Fruit fly (Drosophila melanogaster): ENCODE measurements around the gene CG14866.

The CG14866 gene

dm6 chr3R:15290642-15291118 lies 25.6 kb upstream of the CG14866 start, which contains the start of gene CG45218:
TSS of gene CG45218 (minus strand) at chr3R:15290799.
- peak; percentile 51 for TF ChIP-seq noc (tag; optimal IDR thresholded peaks at IDR 0.05)

DNA sequence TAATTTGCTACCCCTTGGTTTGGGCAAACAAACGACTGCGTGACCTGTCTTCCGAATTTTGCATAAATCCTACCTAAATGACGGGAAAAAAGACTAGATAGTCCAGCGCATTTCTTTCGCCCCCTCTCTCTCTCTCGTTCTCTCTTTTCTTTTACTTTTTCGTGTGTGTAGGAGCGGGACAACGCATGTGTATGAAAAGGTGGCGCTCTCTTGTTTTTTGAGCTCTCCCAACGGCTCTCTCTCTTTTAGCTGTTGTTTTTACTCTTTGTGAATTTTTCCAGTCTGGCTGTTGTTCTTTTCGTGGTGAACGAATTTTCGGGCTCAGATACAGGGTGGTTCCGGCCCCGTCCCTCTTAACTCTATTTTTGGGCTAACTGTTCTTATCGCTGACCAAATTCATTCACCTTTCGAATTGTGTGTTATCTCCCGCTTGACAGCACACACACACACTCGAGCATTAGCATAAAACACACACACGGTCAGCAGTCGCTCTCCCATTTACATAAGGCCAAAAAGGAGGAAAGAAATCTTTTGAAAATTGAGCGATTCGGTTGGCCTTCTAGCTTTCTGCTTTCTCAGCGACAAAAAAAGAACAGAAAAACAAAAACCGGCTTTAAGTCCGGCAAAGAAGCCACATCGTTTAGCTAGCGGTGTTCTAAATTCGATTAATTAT lies 24.6 kb upstream of the CG14866 start:
- TF ChIP-seq noc (tag; optimal IDR thresholded peaks at IDR 0.05) = peak; percentile 23

DNA sequence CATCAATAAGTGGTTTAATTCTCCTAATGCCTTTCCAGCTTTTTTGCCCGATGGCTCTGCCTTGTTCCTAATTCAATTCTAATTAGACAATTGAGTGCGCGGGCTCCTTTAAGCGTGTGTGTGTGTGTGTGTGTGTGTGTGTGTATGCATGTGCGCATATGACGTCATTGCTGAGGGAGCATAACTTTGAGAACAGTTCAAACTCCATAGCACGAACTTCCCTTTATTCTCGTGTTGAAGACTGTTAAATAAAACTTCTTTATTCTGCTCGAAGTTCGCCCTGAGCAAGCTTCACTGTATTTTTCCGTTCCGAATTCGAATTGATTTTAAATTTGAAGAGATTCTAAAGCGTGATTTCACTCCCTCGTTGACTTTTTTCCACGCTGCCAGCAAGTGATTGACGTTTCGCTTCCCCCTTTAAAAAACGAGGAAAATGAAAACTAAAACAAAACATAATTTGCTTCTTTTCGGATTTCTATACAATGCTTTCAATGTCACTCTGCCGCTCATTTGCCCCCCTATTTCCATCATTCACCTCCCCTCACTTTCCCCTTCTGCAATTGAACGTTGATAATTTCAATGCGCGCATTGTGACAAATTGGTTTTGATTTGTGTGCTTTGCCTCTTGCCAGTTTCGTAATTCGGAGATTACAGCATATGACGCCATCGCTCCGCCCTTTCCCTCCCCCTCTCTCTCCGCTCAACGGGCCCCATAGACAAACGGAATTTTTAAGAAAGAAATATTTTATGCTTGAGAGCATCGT lies 23.8 kb upstream of the CG14866 start:
- no peak for TF ChIP-seq noc (tag; optimal IDR thresholded peaks at IDR 0.05)

dm6 chr3R:15293005-15293877 lies 23.0 kb upstream of the CG14866 start:
- TF ChIP-seq noc (tag; optimal IDR thresholded peaks at IDR 0.05) = peak; percentile 59

dm6 chr3R:15293878-15294350 lies 22.4 kb upstream of the CG14866 start:
- TF ChIP-seq noc (tag; optimal IDR thresholded peaks at IDR 0.05) = no peak

DNA sequence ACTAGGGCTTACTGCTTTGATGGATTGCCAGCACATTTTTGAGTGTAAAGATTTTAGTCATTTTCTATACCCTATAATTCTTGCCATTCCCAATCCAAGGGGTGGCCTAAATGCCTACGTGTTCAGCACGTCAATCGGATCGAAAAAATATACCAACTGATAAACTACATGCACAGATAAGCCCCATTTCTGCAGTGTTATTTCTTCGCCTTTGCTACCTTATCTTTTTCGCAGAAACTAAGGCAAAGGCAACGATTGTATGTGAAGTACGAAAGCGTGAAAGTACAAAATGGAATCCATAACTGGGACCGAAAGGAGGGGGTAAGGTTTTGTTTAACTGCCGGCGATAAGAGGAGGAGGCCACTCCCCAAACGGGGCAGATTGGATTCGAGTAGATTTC lies 18.4 kb upstream of the CG14866 start:
- TF ChIP-seq noc (tag; optimal IDR thresholded peaks at IDR 0.05) = peak; percentile 51

DNA sequence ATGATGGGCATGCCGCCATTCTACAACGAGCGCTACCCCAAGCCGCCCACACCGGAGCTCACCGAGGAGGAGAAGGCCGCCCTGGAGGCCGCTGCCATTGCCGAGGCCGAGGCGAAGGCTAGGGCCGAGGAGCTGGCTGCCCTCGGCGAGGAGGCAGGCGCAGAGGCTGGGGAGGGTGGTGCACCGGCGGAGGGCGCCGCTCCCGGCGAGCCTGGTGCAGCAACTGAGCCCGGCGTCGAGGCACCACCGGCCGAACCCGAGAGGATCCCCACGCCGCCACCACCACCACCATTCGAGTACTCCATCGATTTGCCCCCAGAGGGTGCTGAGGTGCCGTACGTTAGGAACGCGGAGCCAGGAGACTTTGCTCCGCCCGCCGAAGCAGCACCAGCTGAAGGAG lies 11.0 kb upstream of the CG14866 start:
- no peak for TF ChIP-seq noc (tag; optimal IDR thresholded peaks at IDR 0.05)

DNA sequence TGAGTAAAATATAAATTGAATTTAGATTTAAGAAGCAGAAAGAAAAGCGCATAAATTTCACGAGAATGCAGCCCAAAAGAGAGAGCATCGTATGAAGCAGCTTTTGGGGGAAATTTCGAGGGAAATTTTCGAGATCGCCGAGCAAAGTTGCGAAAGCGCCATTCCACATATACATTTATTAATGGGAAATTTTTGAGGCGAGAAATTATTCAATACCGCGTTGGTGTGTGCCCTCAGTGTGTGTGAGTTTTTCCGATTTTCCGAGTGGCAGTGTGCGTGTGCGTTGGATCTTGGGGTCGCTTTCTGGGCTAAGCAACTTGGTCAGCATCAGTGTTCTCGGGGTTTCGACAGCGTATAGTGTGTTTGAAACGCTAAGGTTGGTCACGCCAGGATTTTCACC lies 6.3 kb upstream of the CG14866 start, which contains the start of gene Tm2:
TSS of gene Tm2 (plus strand) at position 270 of the 400 bp plus-strand sequence.
- TF ChIP-seq noc (tag; optimal IDR thresholded peaks at IDR 0.05) = no peak

DNA sequence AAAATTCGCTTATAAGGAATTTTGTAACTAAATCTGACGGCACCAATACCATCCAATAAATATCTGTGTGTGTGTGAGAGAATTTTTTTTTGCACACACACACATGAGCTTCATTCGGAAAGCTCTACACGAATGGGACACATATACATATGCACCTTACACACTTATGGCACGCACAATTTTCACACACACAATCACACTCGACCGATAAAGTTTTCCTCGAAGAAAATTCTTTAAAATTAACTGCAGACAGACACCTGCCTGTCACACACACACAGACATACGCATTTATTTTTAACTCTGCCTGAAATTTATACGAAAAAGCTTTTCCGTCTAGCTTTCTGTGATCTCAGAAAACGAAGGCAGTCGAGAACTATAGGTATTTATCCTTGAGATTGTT lies 5.6 kb upstream of the CG14866 start:
- no peak for TF ChIP-seq noc (tag; optimal IDR thresholded peaks at IDR 0.05)

- no peak for TF ChIP-seq noc (tag; optimal IDR thresholded peaks at IDR 0.05)
These were observed 2.4 kb upstream of the CG14866 start for dm6 chr3R:15313836-15314235.

DNA sequence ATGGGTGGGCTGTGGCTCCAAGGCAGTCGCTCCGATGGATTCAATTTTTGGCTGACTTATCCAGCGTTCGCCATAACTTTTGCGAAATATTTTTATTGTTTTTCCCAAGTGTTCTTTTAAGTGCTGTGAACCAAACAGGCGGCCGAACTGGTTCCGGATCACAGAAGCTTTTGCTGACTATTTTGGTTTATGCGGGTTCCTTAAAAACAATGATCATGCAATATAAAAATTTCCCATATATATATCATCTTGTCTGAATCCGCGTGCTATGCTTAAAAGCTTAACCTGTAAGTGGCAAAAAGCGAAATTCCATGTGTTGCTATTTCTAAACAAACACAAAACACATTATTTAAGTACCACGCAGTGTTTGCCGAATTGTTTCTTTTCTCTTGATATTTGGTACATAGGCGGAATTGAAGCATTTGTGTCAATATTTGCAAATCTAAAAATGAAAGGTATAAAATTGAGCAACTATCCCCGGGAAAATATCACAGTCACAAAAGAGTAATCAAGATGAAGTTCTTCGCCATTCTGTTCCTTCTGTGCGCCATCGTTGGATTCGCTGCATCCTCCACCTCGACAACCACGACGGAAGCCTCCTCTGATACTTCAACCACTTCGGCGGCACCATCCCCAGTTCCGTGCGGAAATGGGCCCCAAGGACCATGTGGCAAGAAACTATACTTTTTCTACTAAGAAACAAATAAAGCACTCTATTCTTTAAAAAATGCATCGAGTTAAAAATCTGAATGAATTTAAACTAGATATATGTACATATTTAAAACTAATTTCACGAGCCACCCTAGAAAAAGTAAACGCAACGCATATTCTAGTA lies 3.9 kb downstream of the CG14866 start, which contains the start of the genes CG6276 and CG44040:
TSS of gene CG6276 (minus strand) at position 158 of the 835 bp plus-strand sequence.
TSS of gene CG44040 (plus strand) at position 467 of the 835 bp plus-strand sequence.
- peak; percentile 62 for TF ChIP-seq noc (tag; optimal IDR thresholded peaks at IDR 0.05)

- no peak for TF ChIP-seq noc (tag; optimal IDR thresholded peaks at IDR 0.05)
These were observed 4.4 kb downstream of the CG14866 start, which contains the start of gene ear for dm6 chr3R:15320747-15321085. TSS of gene ear (plus strand) at chr3R:15320756.

- no peak for TF ChIP-seq noc (tag; optimal IDR thresholded peaks at IDR 0.05)
These were observed 12.0 kb downstream of the CG14866 start, which contains the start of the genes CG6236 and ea for dm6 chr3R:15328083-15328779. TSS of gene CG6236 (minus strand) at chr3R:15328269. TSS of gene ea (plus strand) at chr3R:15328729.

DNA sequence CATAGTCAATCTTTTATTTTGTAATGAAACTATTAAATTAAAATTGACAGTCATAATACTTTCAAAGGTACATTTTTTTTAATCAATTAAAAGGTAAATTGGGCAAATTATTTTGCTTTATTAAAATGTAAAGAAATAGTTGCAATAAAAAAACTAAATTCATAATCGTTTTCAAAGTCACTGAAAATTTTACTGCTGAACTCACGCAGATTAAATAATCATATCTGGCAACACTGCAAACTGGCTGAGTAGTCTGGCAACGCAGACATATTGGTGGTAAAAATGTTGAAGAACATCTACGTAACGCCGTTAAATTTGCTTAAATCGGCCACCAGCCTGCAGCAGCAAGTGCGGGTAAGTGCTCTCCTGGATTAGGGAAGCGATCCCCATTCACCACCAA lies 14.2 kb downstream of the CG14866 start, which contains the start of gene mRpL9:
TSS of gene mRpL9 (plus strand) at position 267 of the 400 bp plus-strand sequence.
- no peak for TF ChIP-seq noc (tag; optimal IDR thresholded peaks at IDR 0.05)
